Fruit fly (Drosophila melanogaster): ENCODE data around the gene Uba4.
A peak's percentile ranks its signal among the peaks of the same experiment; 100 is the strongest.

Gene Uba4

dm6 chr2L:8528318-8528717 lies 11.1 kb downstream of the Uba4 start, which contains the start of the genes lmgA and lmgB:
Gene lmgA (minus strand): TSS chr2L:8528618.
Gene lmgB (minus strand): TSS chr2L:8528618.
- TF ChIP-seq usp (GFP tag; optimal IDR thresholded peaks at IDR 0.05) (no peak), Sp1 (GFP tag; optimal IDR thresholded peaks at IDR 0.05) (no peak), dl (GFP tag; optimal IDR thresholded peaks at IDR 0.05; ENCODE audit: insufficient read depth in 1 of 2, partially characterized antibody in 2 of 2) (no peak), Mio (GFP tag; optimal IDR thresholded peaks at IDR 0.05) (no peak), dmrt93B (GFP tag; optimal IDR thresholded peaks at IDR 0.05) (no peak), lola (GFP tag; optimal IDR thresholded peaks at IDR 0.05) (no peak), Rel (GFP tag; optimal IDR thresholded peaks at IDR 0.05) (no peak), Rel (tag; optimal IDR thresholded peaks at IDR 0.05) (no peak), Vsx2 (GFP tag; optimal IDR thresholded peaks at IDR 0.05; ENCODE audit: partially characterized antibody) (no peak), Hnf4 (GFP tag; optimal IDR thresholded peaks at IDR 0.05) (peak; percentile 51), sv (GFP tag; optimal IDR thresholded peaks at IDR 0.05) (peak; percentile 22), tai (GFP tag; optimal IDR thresholded peaks at IDR 0.05) (no peak), CG9705 (GFP tag; optimal IDR thresholded peaks at IDR 0.05) (no peak), Myc (optimal IDR thresholded peaks at IDR 0.05) (no peak), foxo (GFP tag; optimal IDR thresholded peaks at IDR 0.05) (peak in 1 of 2 experiments; percentile 68), Hr83 (GFP tag; optimal IDR thresholded peaks at IDR 0.05; ENCODE audit: poor library complexity, severe bottlenecking) (peak; percentile 73), br (GFP tag; optimal IDR thresholded peaks at IDR 0.05) (no peak), ey (GFP tag; optimal IDR thresholded peaks at IDR 0.05) (no peak), OdsH (GFP tag; optimal IDR thresholded peaks at IDR 0.05) (peak; percentile 31), pan (optimal IDR thresholded peaks at IDR 0.05) (no peak), fru (GFP tag; optimal IDR thresholded peaks at IDR 0.05) (peak; percentile 7), h (GFP tag; optimal IDR thresholded peaks at IDR 0.05) (peak; percentile 42), CG32264 (GFP tag; optimal IDR thresholded peaks at IDR 0.05) (no peak), Jra (GFP tag; optimal IDR thresholded peaks at IDR 0.05) (no peak), Abd-B (GFP tag; optimal IDR thresholded peaks at IDR 0.05) (no peak), Dfd (GFP tag; optimal IDR thresholded peaks at IDR 0.05) (no peak), HLH106 (tag; optimal IDR thresholded peaks at IDR 0.05) (peak; percentile 14), Hr78 (GFP tag; optimal IDR thresholded peaks at IDR 0.05) (no peak), Dif (GFP tag; optimal IDR thresholded peaks at IDR 0.05; ENCODE audit: partially characterized antibody) (no peak), CrebA (GFP tag; optimal IDR thresholded peaks at IDR 0.05; ENCODE audit: borderline replicate concordance) (no peak), psq (GFP tag; optimal IDR thresholded peaks at IDR 0.05) (no peak), GATAd (GFP tag; optimal IDR thresholded peaks at IDR 0.05) (no peak), brk (GFP tag; optimal IDR thresholded peaks at IDR 0.05) (no peak), N (GFP tag; optimal IDR thresholded peaks at IDR 0.05) (no peak), sage (GFP tag; optimal IDR thresholded peaks at IDR 0.05) (peak; percentile 27), dsf (GFP tag; optimal IDR thresholded peaks at IDR 0.05; ENCODE audit: borderline replicate concordance) (no peak), woc (GFP tag; optimal IDR thresholded peaks at IDR 0.05) (no peak), rgr (GFP tag; optimal IDR thresholded peaks at IDR 0.05) (peak; percentile 59), jim (GFP tag; optimal IDR thresholded peaks at IDR 0.05) (peak; percentile 63)

DNA sequence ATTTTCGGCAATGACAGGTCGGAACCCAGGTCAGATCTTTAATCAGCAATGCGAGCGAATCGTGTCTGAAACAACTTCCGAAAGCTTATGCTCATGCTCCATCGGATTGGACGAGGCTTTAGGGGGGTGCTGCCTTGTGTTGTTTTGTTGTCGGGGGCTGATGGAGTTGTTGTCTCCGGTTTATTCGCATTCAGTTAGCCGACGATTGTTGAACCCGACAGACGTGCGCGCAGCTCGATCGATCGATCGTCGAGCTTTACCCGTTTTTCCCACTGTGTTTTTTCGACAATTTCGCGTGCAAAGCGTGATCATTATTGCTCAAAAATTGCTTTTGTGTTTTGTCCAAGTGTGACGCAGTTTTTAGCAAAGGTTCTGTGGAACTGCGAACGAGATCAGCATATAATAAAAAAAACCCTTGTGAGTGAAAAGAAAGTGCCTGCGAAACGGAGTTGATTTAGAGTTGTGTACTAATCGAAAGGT lies 11.8 kb downstream of the Uba4 start, which contains the start of gene CG17834:
Gene CG17834 (plus strand): TSS at position 191 of the 480 bp plus-strand sequence.
- TF ChIP-seq foxo (GFP tag; optimal IDR thresholded peaks at IDR 0.05), result peak in 1 of 2 experiments; percentile 16
- TF ChIP-seq brk (GFP tag; optimal IDR thresholded peaks at IDR 0.05), result no peak
- no peak for TF ChIP-seq Myc (optimal IDR thresholded peaks at IDR 0.05)
- TF ChIP-seq Hr83 (GFP tag; optimal IDR thresholded peaks at IDR 0.05; ENCODE audit: poor library complexity, severe bottlenecking), result peak; percentile 61
- TF ChIP-seq Abd-B (GFP tag; optimal IDR thresholded peaks at IDR 0.05), result no peak
- TF ChIP-seq woc (GFP tag; optimal IDR thresholded peaks at IDR 0.05), result no peak
- TF ChIP-seq HLH106 (tag; optimal IDR thresholded peaks at IDR 0.05), result peak; percentile 20
- no peak for TF ChIP-seq ey (GFP tag; optimal IDR thresholded peaks at IDR 0.05)
- peak; percentile 59 for TF ChIP-seq Dif (GFP tag; optimal IDR thresholded peaks at IDR 0.05; ENCODE audit: partially characterized antibody)
- no peak for TF ChIP-seq Hr78 (GFP tag; optimal IDR thresholded peaks at IDR 0.05)
- TF ChIP-seq pan (optimal IDR thresholded peaks at IDR 0.05), result no peak
- TF ChIP-seq lola (GFP tag; optimal IDR thresholded peaks at IDR 0.05), result no peak
- peak; percentile 45 for TF ChIP-seq br (GFP tag; optimal IDR thresholded peaks at IDR 0.05)
- TF ChIP-seq Rel (GFP tag; optimal IDR thresholded peaks at IDR 0.05), result no peak
- TF ChIP-seq Rel (tag; optimal IDR thresholded peaks at IDR 0.05), result peak; percentile 85
- peak; percentile 74 for TF ChIP-seq Vsx2 (GFP tag; optimal IDR thresholded peaks at IDR 0.05; ENCODE audit: partially characterized antibody)
- no peak for TF ChIP-seq CrebA (GFP tag; optimal IDR thresholded peaks at IDR 0.05; ENCODE audit: borderline replicate concordance)
- no peak for TF ChIP-seq psq (GFP tag; optimal IDR thresholded peaks at IDR 0.05)
- TF ChIP-seq Hnf4 (GFP tag; optimal IDR thresholded peaks at IDR 0.05), result peak; percentile 17
- TF ChIP-seq Mio (GFP tag; optimal IDR thresholded peaks at IDR 0.05), result no peak
- peak; percentile 67 for TF ChIP-seq Sp1 (GFP tag; optimal IDR thresholded peaks at IDR 0.05)

All from whole organism, wandering third instar larva.